Worm (Caenorhabditis elegans) whole organism, L4 larva: ENCODE data around the gene nkb-2.

Experiments used
- F44E2.7 ChIP-seq: fragments of 200-800 bp; sonication (Bioruptor generic); IDR thresholded peaks from 2 replicates; pipeline ENCODE4 v2.1.2; 2022; ENCODE audit warnings: missing genetic modification characterization, missing compliant biosample characterization
- Y5F2A.4 ChIP-seq: fragments of 200-800 bp; sonication (Bioruptor generic); optimal IDR thresholded peaks from 2 replicates; lab custom pipeline; 2018; ENCODE audit warnings: mild to moderate bottlenecking, missing genetic modification characterization, missing compliant biosample characterization
- ZK337.2 ChIP-seq: fragments of 200-800 bp; sonication (Bioruptor generic); IDR thresholded peaks from 2 replicates; pipeline ENCODE4 v1.3.6; 2022; ENCODE audit warnings: missing genetic modification reagents, missing genetic modification characterization, missing compliant biosample characterization
- aly-2 ChIP-seq: sonication (generic microtip); optimal IDR thresholded peaks from 2 replicates; lab custom pipeline; 2018; ENCODE audit warnings: missing biosample characterization, missing genetic modification characterization
- attf-4 ChIP-seq: sonication (generic microtip); optimal IDR thresholded peaks from 3 replicates; lab custom pipeline; 2017; ENCODE audit warnings: missing biosample characterization, missing genetic modification characterization
- ceh-28 ChIP-seq: fragments of 150-350 bp; optimal IDR thresholded peaks from 2 replicates; lab custom pipeline; 2014; ENCODE audit warnings: missing biosample characterization, missing genetic modification reagents, missing genetic modification characterization
- cey-2 ChIP-seq: sonication (generic microtip); optimal IDR thresholded peaks from 3 replicates; lab custom pipeline; 2017; ENCODE audit warnings: missing genetic modification characterization, mild to moderate bottlenecking, missing compliant biosample characterization, antibody characterized with exemption, borderline replicate concordance; ENCODE audit not compliant: insufficient read depth
- daf-19 ChIP-seq: fragments of 200-800 bp; sonication (Bioruptor generic); conservative IDR thresholded peaks from 2 replicates; pipeline ENCODE4 v1.3.6; 2022; ENCODE audit warnings: missing genetic modification characterization, missing compliant biosample characterization
- dmd-8 ChIP-seq: fragments of 200-800 bp; sonication (Bioruptor generic); IDR thresholded peaks from 2 replicates; pipeline ENCODE4 v1.3.6; 2022; ENCODE audit warnings: missing genetic modification characterization, missing compliant biosample characterization
- dmd-9 ChIP-seq: fragments of 200-800 bp; sonication (Bioruptor generic); IDR thresholded peaks from 2 replicates; pipeline ENCODE4 v1.3.6; 2022; ENCODE audit warnings: missing genetic modification reagents, missing genetic modification characterization, missing compliant biosample characterization
- duxl-1 ChIP-seq: sonication (generic microtip); optimal IDR thresholded peaks from 2 replicates; lab custom pipeline; 2016; ENCODE audit warnings: mild to moderate bottlenecking, missing genetic modification characterization, moderate library complexity, missing compliant biosample characterization; ENCODE audit not compliant: poor library complexity
- egl-43 ChIP-seq: fragments of 200-800 bp; sonication (Bioruptor generic); IDR thresholded peaks from 2 replicates; pipeline ENCODE4 v1.3.6; 2022; ENCODE audit warnings: missing genetic modification reagents, missing genetic modification characterization, missing compliant biosample characterization
- fkh-10 ChIP-seq: fragments of 150-350 bp; optimal IDR thresholded peaks from 2 replicates; lab custom pipeline; 2014; ENCODE audit warnings: missing biosample characterization, missing genetic modification reagents, missing genetic modification characterization
- fos-1 ChIP-seq: fragments of 150-350 bp; optimal IDR thresholded peaks from 2 replicates; lab custom pipeline; 2014; ENCODE audit warnings: missing biosample characterization, missing genetic modification characterization
- gei-8 ChIP-seq: fragments of 200-800 bp; sonication (Bioruptor generic); optimal IDR thresholded peaks from 2 replicates; lab custom pipeline; 2018; ENCODE audit warnings: mild to moderate bottlenecking, missing genetic modification characterization, missing compliant biosample characterization
- jun-1 ChIP-seq: fragments of 150-350 bp; optimal IDR thresholded peaks from 2 replicates; lab custom pipeline; 2014; ENCODE audit warnings: missing biosample characterization, missing genetic modification reagents, missing genetic modification characterization
- lim-7 ChIP-seq: fragments of 200-800 bp; sonication (Bioruptor generic); IDR thresholded peaks from 2 replicates; pipeline ENCODE4 v1.3.6; 2022; ENCODE audit warnings: missing genetic modification characterization, missing compliant biosample characterization
- lin-1 ChIP-seq: fragments of 200-800 bp; sonication (Bioruptor generic); IDR thresholded peaks from 2 replicates; pipeline ENCODE4 v1.3.6; 2022; ENCODE audit warnings: missing genetic modification reagents, missing genetic modification characterization, missing compliant biosample characterization
- lin-13 ChIP-seq: fragments of 150-350 bp; optimal IDR thresholded peaks from 2 replicates; lab custom pipeline; 2014; ENCODE audit warnings: missing biosample characterization, missing genetic modification reagents, missing genetic modification characterization
- lin-29 ChIP-seq: fragments of 200-800 bp; sonication (Bioruptor generic); IDR thresholded peaks from 2 replicates; pipeline ENCODE4 v1.3.6; 2022; ENCODE audit warnings: missing genetic modification reagents, missing genetic modification characterization, missing compliant biosample characterization
- lir-3 ChIP-seq: sonication (generic microtip); optimal IDR thresholded peaks from 2 replicates; lab custom pipeline; 2016; ENCODE audit warnings: mild to moderate bottlenecking, missing genetic modification characterization, missing compliant biosample characterization
- lsy-2 ChIP-seq, 2 experiments: fragments of 150-350 bp in 1 of 2; sonication (generic microtip) in 1 of 2; optimal IDR thresholded peaks; 2 replicates each; lab custom pipeline; 2014 to 2017; ENCODE audit warnings: missing biosample characterization in 2 of 2, missing genetic modification characterization in 2 of 2
- madf-5 ChIP-seq, 2 experiments: fragments of 200-800 bp; sonication (Bioruptor generic); IDR thresholded peaks; 2 replicates each; pipeline ENCODE4 v1.3.6; 2022; ENCODE audit warnings: missing compliant biosample characterization in 2 of 2, missing genetic modification characterization in 2 of 2
- nhr-10 ChIP-seq: fragments of 150-350 bp; optimal IDR thresholded peaks from 2 replicates; lab custom pipeline; 2014; ENCODE audit warnings: missing biosample characterization, missing genetic modification characterization
- nhr-11 ChIP-seq: fragments of 150-350 bp; optimal IDR thresholded peaks from 2 replicates; lab custom pipeline; 2014; ENCODE audit warnings: missing biosample characterization, missing genetic modification characterization
- nhr-111 ChIP-seq: fragments of 200-800 bp; sonication (Bioruptor generic); optimal IDR thresholded peaks from 2 replicates; lab custom pipeline; 2018; ENCODE audit warnings: mild to moderate bottlenecking, missing genetic modification characterization, missing compliant biosample characterization
- nhr-237 ChIP-seq: sonication (generic microtip); optimal IDR thresholded peaks from 2 replicates; lab custom pipeline; 2017; ENCODE audit warnings: missing biosample characterization, missing genetic modification characterization
- nhr-48 ChIP-seq: sonication (generic microtip); optimal IDR thresholded peaks from 2 replicates; lab custom pipeline; 2016; ENCODE audit warnings: mild to moderate bottlenecking, missing genetic modification characterization, missing compliant biosample characterization
- nhr-76 ChIP-seq: fragments of 150-350 bp; optimal IDR thresholded peaks from 2 replicates; lab custom pipeline; 2014; ENCODE audit warnings: missing biosample characterization, missing genetic modification characterization
- nhr-77 ChIP-seq: fragments of 150-350 bp; optimal IDR thresholded peaks from 2 replicates; lab custom pipeline; 2014; ENCODE audit warnings: missing biosample characterization, missing genetic modification characterization
- php-3 ChIP-seq: fragments of 200-800 bp; sonication (Bioruptor generic); IDR thresholded peaks from 2 replicates; pipeline ENCODE4 v1.3.6; 2022; ENCODE audit warnings: missing genetic modification reagents, missing genetic modification characterization, missing compliant biosample characterization
- pqm-1 ChIP-seq: sonication (generic microtip); optimal IDR thresholded peaks from 2 replicates; lab custom pipeline; 2017; ENCODE audit warnings: missing biosample characterization, missing genetic modification characterization
- saeg-2 ChIP-seq: fragments of 200-800 bp; sonication (Bioruptor generic); IDR thresholded peaks from 2 replicates; pipeline ENCODE4 v1.3.6; 2022; ENCODE audit warnings: missing genetic modification reagents, missing genetic modification characterization, missing compliant biosample characterization
- skn-1 ChIP-seq: fragments of 150-350 bp; optimal IDR thresholded peaks from 2 replicates; lab custom pipeline; 2014; ENCODE audit warnings: missing biosample characterization, missing genetic modification characterization
- snpc-1.2 ChIP-seq: fragments of 200-800 bp; sonication (Bioruptor generic); IDR thresholded peaks from 2 replicates; pipeline ENCODE4 v1.3.6; 2022; ENCODE audit warnings: missing genetic modification reagents, missing genetic modification characterization, missing compliant biosample characterization
- snpc-4 ChIP-seq: fragments of 150-350 bp; optimal IDR thresholded peaks from 2 replicates; lab custom pipeline; 2014; ENCODE audit warnings: missing biosample characterization, missing genetic modification characterization
- spr-3 ChIP-seq: fragments of 200-800 bp; sonication (Bioruptor generic); optimal IDR thresholded peaks from 2 replicates; lab custom pipeline; 2018; ENCODE audit warnings: mild to moderate bottlenecking, missing genetic modification characterization, missing compliant biosample characterization
- tag-97 ChIP-seq: fragments of 200-800 bp; sonication (Bioruptor generic); IDR thresholded peaks from 2 replicates; pipeline ENCODE4 v1.3.6; 2022; ENCODE audit warnings: missing genetic modification characterization, missing compliant biosample characterization
- unc-130 ChIP-seq: sonication (generic microtip); optimal IDR thresholded peaks from 2 replicates; lab custom pipeline; 2016; ENCODE audit warnings: missing genetic modification reagents, missing genetic modification characterization, missing compliant biosample characterization
- unc-39 ChIP-seq: sonication (generic microtip); optimal IDR thresholded peaks from 2 replicates; lab custom pipeline; 2017; ENCODE audit warnings: missing biosample characterization, missing genetic modification characterization
- unc-62 ChIP-seq, 3 experiments: fragments of 150-350 bp in 1 of 3; sonication (generic microtip); optimal IDR thresholded peaks in 2 of 3; peaks in 1 of 3; 1 replicate in 1 of 3; 2 replicates in 2 of 3; lab custom pipeline; 2014 to 2017; ENCODE audit warnings: missing biosample characterization in 3 of 3, missing genetic modification characterization in 3 of 3, missing genetic modification reagents in 3 of 3, missing genotype in 1 of 3
- zip-11 ChIP-seq: fragments of 200-800 bp; sonication (Bioruptor generic); IDR thresholded peaks from 2 replicates; pipeline ENCODE4 v1.3.6; 2022; ENCODE audit warnings: missing genetic modification characterization, missing compliant biosample characterization
- ztf-7 ChIP-seq: fragments of 150-350 bp; optimal IDR thresholded peaks from 2 replicates; lab custom pipeline; 2014; ENCODE audit warnings: missing biosample characterization, missing genetic modification characterization

Gene nkb-2

ce11 chrIV:10578367-10578766, 12.4 kb upstream of the nkb-2 start, which contains the start of gene lgc-43:
lgc-43 (plus strand) TSS chrIV:10578667.
- TF ChIP-seq unc-62 (GFP tag; optimal IDR thresholded peaks at IDR 0.05 in 1 of 2; lab: Kevin White, UChicago) = no peak
- TF ChIP-seq unc-62 (tag; optimal IDR thresholded peaks at IDR 0.05; lab: Kevin White, UChicago) = no peak
- TF ChIP-seq nhr-11 (tag; lab: Kevin White, UChicago) = no peak
- no peak for TF ChIP-seq dmd-8 (GFP tag; lab: Robert Waterston, UW)
- no peak for TF ChIP-seq pqm-1 (tag; lab: Kevin White, UChicago)
- no peak for TF ChIP-seq fos-1
- no peak for TF ChIP-seq nhr-111 (GFP tag; lab: Kevin White, UChicago)
- TF ChIP-seq F44E2.7 = no peak
- no peak for TF ChIP-seq dmd-9 (GFP tag; lab: Robert Waterston, UW)
- TF ChIP-seq lim-7 (GFP tag; lab: Robert Waterston, UW) = no peak
- TF ChIP-seq, all 104 proteins: peak for 0

- TF ChIP-seq lim-7 (GFP tag; lab: Robert Waterston, UW) (no peak), jun-1 (no peak), lin-29 (GFP tag; lab: Robert Waterston, UW) (no peak), gei-8 (no peak), nhr-48 (no peak), lir-3 (tag; lab: Kevin White, UChicago) (no peak), unc-39 (tag; lab: Kevin White, UChicago) (no peak), lsy-2 (tag; optimal IDR thresholded peaks at IDR 0.05; lab: Kevin White, UChicago) (no peak), spr-3 (GFP tag; lab: Kevin White, UChicago) (no peak), nhr-76 (tag; lab: Kevin White, UChicago) (no peak), snpc-4 (tag; lab: Kevin White, UChicago) (no peak)
These were observed 6.5 kb upstream of the nkb-2 start, which contains the start of gene oac-8 for ce11 chrIV:10584237-10584636. oac-8 (plus strand) TSS chrIV:10584537.

ce11 chrIV:10589072-10589471, 1.7 kb upstream of the nkb-2 start, which contains the start of gene C43F9.4:
C43F9.4 (minus strand) TSS chrIV:10589172.
- TF ChIP-seq nhr-10 (tag; lab: Kevin White, UChicago) (no peak), dmd-9 (GFP tag; lab: Robert Waterston, UW) (no peak), lin-13 (no peak), attf-4 (tag; lab: Kevin White, UChicago) (no peak), lin-1 (GFP tag; lab: Robert Waterston, UW) (no peak), nhr-111 (GFP tag; lab: Kevin White, UChicago) (no peak), unc-130 (no peak), saeg-2 (GFP tag; lab: Robert Waterston, UW) (no peak), zip-11 (GFP tag; lab: Robert Waterston, UW) (no peak), madf-5 (GFP tag; IDR thresholded peaks at IDR 0.05; lab: Robert Waterston, UW) (no peak), egl-43 (GFP tag; lab: Robert Waterston, UW) (no peak)
- TF ChIP-seq, all 104 proteins: peak for 0

ce11 chrIV:10593570-10593969, 2.8 kb downstream of the nkb-2 start, which contains the start of gene C43F9.7:
C43F9.7 (minus strand) TSS chrIV:10593670.
- TF ChIP-seq fos-1 (no peak), Y5F2A.4 (GFP tag; lab: Kevin White, UChicago) (no peak), ZK337.2 (GFP tag; lab: Robert Waterston, UW) (no peak), nhr-48 (no peak), tag-97 (no peak), cey-2 (tag; lab: Kevin White, UChicago) (no peak), aly-2 (tag; lab: Kevin White, UChicago) (no peak), daf-19 (GFP tag; lab: Robert Waterston, UW) (no peak), nhr-237 (no peak), fkh-10 (no peak), duxl-1 (no peak), nhr-77 (no peak), php-3 (GFP tag; lab: Robert Waterston, UW) (no peak), ztf-7 (tag; lab: Kevin White, UChicago) (no peak), skn-1 (tag; lab: Kevin White, UChicago) (no peak), snpc-1.2 (GFP tag; lab: Robert Waterston, UW) (no peak), F44E2.7 (no peak), ceh-28 (tag; lab: Kevin White, UChicago) (no peak)
- TF ChIP-seq, all 104 proteins: peak for 0
